Fruit fly (Drosophila melanogaster): ENCODE results near the gene yem.
A peak's percentile ranks its signal among the peaks of the same experiment; 100 is the strongest.

yem gene

DNA sequence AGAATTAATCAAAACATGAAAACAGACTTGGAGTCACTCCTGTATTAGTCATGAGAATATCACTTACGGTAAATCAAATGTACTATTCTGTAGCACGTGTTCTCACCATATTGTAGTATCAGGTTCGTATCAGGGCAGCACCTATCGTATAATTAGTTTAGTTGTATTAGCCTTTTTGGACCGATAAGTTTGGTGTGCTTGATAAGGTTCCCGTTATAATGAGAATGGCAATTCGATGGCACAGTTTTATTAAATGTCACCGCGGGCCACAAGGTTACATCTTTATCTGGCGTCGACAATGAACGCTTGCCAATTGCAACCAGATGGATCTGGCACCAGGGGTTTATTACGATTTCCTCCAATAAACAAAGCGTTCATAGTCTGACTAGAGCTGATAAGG lies 36.0 kb upstream of the yem start (continued):
- TF ChIP-seq CG16779 (GFP tag; IDR thresholded peaks at IDR 0.05) = no peak
- no peak for TF ChIP-seq Doc2 (GFP tag; IDR thresholded peaks at IDR 0.05)
- peak; percentile 92 for TF ChIP-seq mirr (GFP tag; optimal IDR thresholded peaks at IDR 0.05)
- no peak for TF ChIP-seq CG3847 (GFP tag; IDR thresholded peaks at IDR 0.05)
- no peak for TF ChIP-seq CG12659 (GFP tag; optimal IDR thresholded peaks at IDR 0.05)
- TF ChIP-seq yki (optimal IDR thresholded peaks at IDR 0.05) = no peak
- TF ChIP-seq gsb (GFP tag; IDR thresholded peaks at IDR 0.05) = no peak
- peak; percentile 56 for TF ChIP-seq grn (GFP tag; optimal IDR thresholded peaks at IDR 0.05)
- no peak for TF ChIP-seq Oli (tag; optimal IDR thresholded peaks at IDR 0.05)
- no peak for TF ChIP-seq CG17385 (GFP tag; optimal IDR thresholded peaks at IDR 0.05)
- TF ChIP-seq NfI (GFP tag; optimal IDR thresholded peaks at IDR 0.05) = no peak
- TF ChIP-seq CG34224 (GFP tag; IDR thresholded peaks at IDR 0.05; ENCODE audit: partially characterized antibody) = no peak
- TF ChIP-seq NC2β (GFP tag; optimal IDR thresholded peaks at IDR 0.05) = no peak
- TF ChIP-seq CG1233 (GFP tag; optimal IDR thresholded peaks at IDR 0.05) = no peak
- TF ChIP-seq CG10321 (GFP tag; IDR thresholded peaks at IDR 0.05) = no peak
- no peak for TF ChIP-seq gce (GFP tag; IDR thresholded peaks at IDR 0.05)
- no peak for TF ChIP-seq Nf-YB (GFP tag; optimal IDR thresholded peaks at IDR 0.05)
- TF ChIP-seq CG15011 (GFP tag; optimal IDR thresholded peaks at IDR 0.05) = no peak
- no peak for TF ChIP-seq twi (tag; optimal IDR thresholded peaks at IDR 0.05)
- no peak for TF ChIP-seq lov (optimal IDR thresholded peaks at IDR 0.05)
- no peak for TF ChIP-seq lov (GFP tag; IDR thresholded peaks at IDR 0.05)
- no peak for TF ChIP-seq C15 (GFP tag; IDR thresholded peaks at IDR 0.05)
- no peak for TF ChIP-seq CG4424 (GFP tag; optimal IDR thresholded peaks at IDR 0.05)
- no peak for TF ChIP-seq CG11085 (GFP tag; IDR thresholded peaks at IDR 0.05)
- TF ChIP-seq ato (GFP tag; IDR thresholded peaks at IDR 0.05; ENCODE audit: partially characterized antibody) = no peak
- peak; percentile 33 for TF ChIP-seq sd (tag; optimal IDR thresholded peaks at IDR 0.05)
- TF ChIP-seq pzg (GFP tag; optimal IDR thresholded peaks at IDR 0.05) = no peak
- no peak for TF ChIP-seq CG11695 (GFP tag; IDR thresholded peaks at IDR 0.05)
- TF ChIP-seq Atf6 (GFP tag; IDR thresholded peaks at IDR 0.05) = no peak
- TF ChIP-seq CG34376 (GFP tag; optimal IDR thresholded peaks at IDR 0.05) = peak; percentile 81
- TF ChIP-seq Fer2 (tag; optimal IDR thresholded peaks at IDR 0.05) = no peak
- TF ChIP-seq CG11696 (GFP tag; IDR thresholded peaks at IDR 0.05) = no peak
- TF ChIP-seq CG9817 (tag; optimal IDR thresholded peaks at IDR 0.05) = no peak
- no peak for TF ChIP-seq sens (GFP tag)

DNA sequence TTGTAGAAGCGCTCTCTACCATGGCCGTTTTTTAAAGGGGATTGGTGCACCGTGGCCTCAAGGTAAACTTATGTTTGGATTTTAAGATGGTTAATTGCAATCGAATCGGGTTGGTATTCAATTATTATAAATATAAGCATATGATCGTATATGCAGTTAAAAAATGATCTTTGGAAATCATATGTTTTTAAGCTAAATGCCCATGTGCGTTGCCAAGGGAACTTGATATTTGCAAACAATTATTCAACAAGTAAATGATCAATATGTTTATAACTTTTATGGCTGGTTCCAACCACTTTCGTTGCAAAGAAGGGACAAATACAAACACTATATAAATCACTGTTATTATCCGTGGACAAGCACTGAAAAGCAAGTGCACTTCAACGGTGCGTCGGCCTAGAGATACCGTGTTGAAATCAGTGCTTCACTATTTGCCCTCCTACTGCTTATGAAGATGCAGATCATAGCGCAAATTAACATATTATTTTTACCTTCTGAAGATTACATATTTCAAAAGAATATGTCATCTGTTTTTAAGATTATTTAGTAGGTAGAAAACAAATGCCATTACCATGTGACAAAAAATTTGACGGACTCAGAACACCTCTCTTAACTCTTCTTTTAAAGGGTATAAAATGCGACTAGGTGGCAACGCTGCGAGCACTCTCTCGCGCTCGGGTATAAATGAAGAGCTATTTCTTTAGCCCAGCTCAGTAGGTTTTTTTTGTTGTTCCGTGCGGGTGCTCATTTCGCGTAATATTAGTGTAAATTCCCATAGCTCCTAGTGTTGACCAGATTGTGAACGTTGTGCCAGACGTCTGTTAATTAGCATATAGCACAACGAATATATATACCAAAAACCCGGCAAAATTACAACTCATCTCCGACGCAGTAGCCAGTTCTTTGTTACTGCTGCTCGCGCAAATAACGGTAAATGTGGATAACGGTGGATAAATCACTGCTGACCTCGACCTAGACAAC lies 35.0 kb upstream of the yem start, which contains the start of gene rdog:
Gene rdog, plus strand, starts transcription at position 705 of the 981 bp plus-strand sequence.
- no peak for TF ChIP-seq CG10321 (GFP tag; IDR thresholded peaks at IDR 0.05)
- TF ChIP-seq psq (GFP tag; optimal IDR thresholded peaks at IDR 0.05) = peak; percentile 48
- peak; percentile 65 for TF ChIP-seq Bteb2 (GFP tag; optimal IDR thresholded peaks at IDR 0.05)
- peak; percentile 71 for TF ChIP-seq CG2875 (GFP tag; optimal IDR thresholded peaks at IDR 0.05)
- no peak for TF ChIP-seq CG34422 (GFP tag; IDR thresholded peaks at IDR 0.05)
- no peak; the same call in 1 of the 2 replicates for TF ChIP-seq Nf-YA (GFP tag; IDR thresholded peaks at IDR 0.05)
- 0 out of 2 replicates have a peak, but pooled peaks have one; percentile 37 for TF ChIP-seq CG11247 (GFP tag; IDR thresholded peaks at IDR 0.05)
- TF ChIP-seq CG3995 (GFP tag; optimal IDR thresholded peaks at IDR 0.05) = peak; percentile 91
- TF ChIP-seq CG4404 (GFP tag; IDR thresholded peaks at IDR 0.05) = peak; percentile 69
- peak; percentile 100 for TF ChIP-seq row (GFP tag; IDR thresholded peaks at IDR 0.05)
- TF ChIP-seq zfh2 (GFP tag; optimal IDR thresholded peaks at IDR 0.05) = peak; percentile 76
- TF ChIP-seq Bdp1 (GFP tag; optimal IDR thresholded peaks at IDR 0.05) = peak; percentile 71
- no peak for TF ChIP-seq CG3726 (GFP tag; IDR thresholded peaks at IDR 0.05)
- TF ChIP-seq cato (GFP tag; optimal IDR thresholded peaks at IDR 0.05; ENCODE audit: borderline replicate concordance) = peak; percentile 54
- TF ChIP-seq CG13287 (GFP tag; IDR thresholded peaks at IDR 0.05; ENCODE audit: partially characterized antibody) = peak; percentile 35; the same call in 1 of the 2 replicates
- peak in 1 of 2 experiments; percentile 96 for TF ChIP-seq tll (GFP tag; optimal IDR thresholded peaks at IDR 0.05)
- TF ChIP-seq CG6813 (GFP tag; optimal IDR thresholded peaks at IDR 0.05) = peak; percentile 4
- peak; percentile 56 for TF ChIP-seq CG9932 (GFP tag; IDR thresholded peaks at IDR 0.05)

Measured in whole organism, embryonic.